Fruit fly (Drosophila melanogaster) whole organism, adult: Measurements from ENCODE around the gene CG14106.

Source experiments
- CG12768 ChIP-seq: fragments of 200-800 bp; sonication (Bioruptor generic); optimal IDR thresholded peaks from 2 replicates; lab custom pipeline; 2017; ENCODE audit warnings: missing biosample characterization, missing genetic modification characterization, mild to moderate bottlenecking, moderate library complexity, missing genetic modification reagents
- CG14711 ChIP-seq: fragments of 200-800 bp; sonication (Bioruptor generic); optimal IDR thresholded peaks from 2 replicates; lab custom pipeline; 2018; ENCODE audit warnings: missing biosample characterization, mild to moderate bottlenecking, missing genetic modification characterization, moderate library complexity
- CG1620 ChIP-seq: fragments of 200-800 bp; sonication (Bioruptor generic); optimal IDR thresholded peaks from 2 replicates; lab custom pipeline; 2016; ENCODE audit warnings: missing biosample characterization, missing genetic modification characterization
- CG5204 ChIP-seq: fragments of 200-800 bp; sonication (Bioruptor generic); optimal IDR thresholded peaks from 2 replicates; lab custom pipeline; 2016; ENCODE audit warnings: missing biosample characterization, missing genetic modification characterization
- Mnt ChIP-seq: fragments of 200-800 bp; sonication (Bioruptor generic); optimal IDR thresholded peaks from 2 replicates; lab custom pipeline; 2016; ENCODE audit warnings: missing biosample characterization, mild to moderate bottlenecking, missing genetic modification characterization
- bab1 ChIP-seq: fragments of 200-800 bp; sonication (Bioruptor generic); optimal IDR thresholded peaks from 3 replicates; lab custom pipeline; 2019; ENCODE audit warnings: missing biosample characterization, mild to moderate bottlenecking, missing genetic modification characterization, moderate library complexity
- cnc ChIP-seq, 2 experiments: fragments of >200 bp; optimal IDR thresholded peaks; 2 replicates each; lab custom pipeline; 2017
- kay ChIP-seq: fragments of 200-800 bp; sonication (Bioruptor generic); peaks from one replicate; lab custom pipeline; 2016; ENCODE audit warnings: missing biosample characterization, missing genetic modification characterization, borderline replicate concordance
- pad ChIP-seq: fragments of 200-800 bp; sonication (Bioruptor generic); optimal IDR thresholded peaks from 3 replicates; lab custom pipeline; 2017; ENCODE audit warnings: missing biosample characterization, missing genetic modification characterization, mild to moderate bottlenecking, moderate library complexity, missing genetic modification reagents
- toe ChIP-seq: fragments of 200-800 bp; sonication (Bioruptor generic); optimal IDR thresholded peaks from 2 replicates; lab custom pipeline; 2016; ENCODE audit warnings: missing biosample characterization, missing genetic modification characterization

DNA sequence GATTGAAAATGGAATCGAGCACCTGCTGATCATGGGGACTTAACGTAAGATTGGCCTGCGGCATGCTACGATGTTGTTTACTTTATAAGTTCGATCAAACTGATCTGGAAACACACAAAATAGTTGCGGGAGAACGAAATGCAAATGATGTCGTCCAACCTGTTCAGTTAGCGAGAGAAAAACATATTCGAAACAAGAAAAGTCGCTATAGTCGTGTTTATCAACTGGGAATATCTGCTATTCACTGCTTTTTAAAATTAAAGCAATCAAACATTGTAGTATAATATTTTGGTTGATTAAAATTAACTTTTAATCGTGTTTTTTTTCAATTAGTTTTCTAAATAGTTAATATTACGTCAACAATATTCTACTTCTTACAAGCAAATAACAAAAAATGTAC, 1.1 kb upstream of the CG14106 start, which contains the start of gene CG14105:
- TF ChIP-seq cnc (optimal IDR thresholded peaks at IDR 0.05; lab: Kevin White, UChicago) (no peak), CG1620 (GFP tag; lab: Kevin White, UChicago) (no peak), Mnt (GFP tag; lab: Kevin White, UChicago) (no peak), CG12768 (GFP tag; lab: Kevin White, UChicago) (no peak), bab1 (GFP tag; lab: Kevin White, UChicago) (no peak), kay (GFP tag; lab: Kevin White, UChicago) (no peak), CG5204 (GFP tag; lab: Kevin White, UChicago) (no peak), toe (GFP tag; lab: Kevin White, UChicago) (no peak), pad (no peak), CG14711 (no peak)
